Worm (Caenorhabditis elegans) whole organism, L4 larva: ENCODE data around the gene C56C10.9.

Experiments used
- Y48G9A.11 ChIP-seq: fragments of 200-800 bp; sonication (Bioruptor generic); IDR thresholded peaks from 2 replicates; pipeline ENCODE4 v1.3.6; 2022; ENCODE audit warnings: missing genetic modification reagents, missing genetic modification characterization, missing compliant biosample characterization
- ZK546.5 ChIP-seq, 2 experiments: sonication (generic microtip); optimal IDR thresholded peaks; 2 replicates each; lab custom pipeline; 2017; ENCODE audit warnings: missing biosample characterization in 2 of 2, missing genetic modification characterization in 2 of 2
- lin-39 ChIP-seq: fragments of 150-350 bp; optimal IDR thresholded peaks from 2 replicates; lab custom pipeline; 2014; ENCODE audit warnings: missing biosample characterization, missing genetic modification reagents, missing genetic modification characterization
- mdl-1 ChIP-seq, 2 experiments: fragments of 150-350 bp in 1 of 2; sonication (generic microtip) in 1 of 2; optimal IDR thresholded peaks; 2 replicates each; lab custom pipeline; 2014 to 2017; ENCODE audit warnings: missing biosample characterization in 2 of 2, missing genetic modification characterization in 2 of 2
- nhr-10 ChIP-seq: fragments of 150-350 bp; optimal IDR thresholded peaks from 2 replicates; lab custom pipeline; 2014; ENCODE audit warnings: missing biosample characterization, missing genetic modification characterization
- nhr-28 ChIP-seq: fragments of 150-350 bp; optimal IDR thresholded peaks from 2 replicates; lab custom pipeline; 2014; ENCODE audit warnings: missing biosample characterization, missing genetic modification characterization
- set-16 ChIP-seq: fragments of 200-800 bp; sonication (Bioruptor generic); IDR thresholded peaks from 2 replicates; pipeline ENCODE4 v1.3.6; 2022; ENCODE audit warnings: missing genetic modification reagents, missing genetic modification characterization, missing compliant biosample characterization

DNA sequence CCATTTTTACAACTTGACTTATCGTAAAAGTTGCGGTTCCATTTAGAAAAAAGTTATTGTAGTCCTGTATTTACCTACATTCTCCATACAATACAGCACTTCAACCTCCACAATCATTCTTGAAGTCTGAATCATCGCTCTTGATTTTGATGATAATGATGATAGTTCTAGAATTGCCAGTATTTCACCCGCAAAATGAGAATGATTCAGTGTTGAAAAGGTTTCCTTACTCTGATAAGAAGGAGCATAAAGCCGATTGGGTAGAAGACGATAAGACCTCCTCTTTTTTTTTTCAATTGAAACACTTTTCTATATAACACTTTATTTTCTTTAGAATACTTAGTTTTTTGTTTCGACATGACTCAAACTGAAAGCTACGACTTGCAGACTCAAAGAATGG lies 38.7 kb upstream of the C56C10.9 start, which contains the start of gene T19D12.4:
- TF ChIP-seq Y48G9A.11 (GFP tag; lab: Robert Waterston, UW): no peak
- TF ChIP-seq mdl-1 (tag; optimal IDR thresholded peaks at IDR 0.05; lab: Kevin White, UChicago): no peak
- no peak for TF ChIP-seq ZK546.5 (tag; optimal IDR thresholded peaks at IDR 0.05; lab: Kevin White, UChicago)
- TF ChIP-seq set-16: no peak
- no peak for TF ChIP-seq lin-39 (tag; lab: Kevin White, UChicago)
- TF ChIP-seq nhr-28: no peak
- TF ChIP-seq nhr-10 (tag; lab: Kevin White, UChicago): no peak
